Worm (Caenorhabditis elegans) whole organism, L2 larva: ENCODE results near the gene Y54G2A.73.

Experiments used
- C34F6.9 ChIP-seq: fragments of 150-350 bp; optimal IDR thresholded peaks from 2 replicates; lab custom pipeline; 2014; ENCODE audit warnings: missing biosample characterization, missing genetic modification characterization
- F13H6.1 ChIP-seq: sonication (generic microtip); optimal IDR thresholded peaks from 2 replicates; lab custom pipeline; 2016; ENCODE audit warnings: missing genetic modification characterization, missing compliant biosample characterization
- R02D3.7 ChIP-seq: fragments of 150-350 bp; optimal IDR thresholded peaks from 2 replicates; lab custom pipeline; 2014; ENCODE audit warnings: missing biosample characterization, missing genetic modification characterization
- Y55F3AM.14 ChIP-seq: fragments of 200-800 bp; sonication (Bioruptor generic); optimal IDR thresholded peaks from 2 replicates; lab custom pipeline; 2018; ENCODE audit warnings: mild to moderate bottlenecking, missing genetic modification characterization, missing compliant biosample characterization
- ZK546.5 ChIP-seq: sonication (generic microtip); optimal IDR thresholded peaks from 2 replicates; lab custom pipeline; 2017; ENCODE audit warnings: missing biosample characterization, missing genetic modification characterization
- alr-1 ChIP-seq: fragments of 150-350 bp; optimal IDR thresholded peaks from 2 replicates; lab custom pipeline; 2014; ENCODE audit warnings: missing biosample characterization, missing genetic modification characterization
- aly-2 ChIP-seq: fragments of 150-350 bp; optimal IDR thresholded peaks from 2 replicates; lab custom pipeline; 2014; ENCODE audit warnings: missing biosample characterization, missing genetic modification characterization
- ama-1 ChIP-seq: fragments of 150-350 bp; optimal IDR thresholded peaks from 2 replicates; lab custom pipeline; 2018; ENCODE audit warnings: inconsistent platforms
- ceh-82 ChIP-seq: fragments of 150-350 bp; optimal IDR thresholded peaks from 2 replicates; lab custom pipeline; 2014; ENCODE audit warnings: missing biosample characterization, missing genetic modification characterization
- crh-2 ChIP-seq: sonication (generic microtip); optimal IDR thresholded peaks from 2 replicates; lab custom pipeline; 2017; ENCODE audit warnings: missing biosample characterization, missing genetic modification characterization
- egl-27 ChIP-seq: sonication (generic microtip); optimal IDR thresholded peaks from 3 replicates; lab custom pipeline; 2017; ENCODE audit warnings: missing biosample characterization, missing genetic modification reagents, missing genetic modification characterization
- elt-1 ChIP-seq: fragments of 150-350 bp; optimal IDR thresholded peaks from 2 replicates; lab custom pipeline; 2014; ENCODE audit warnings: missing biosample characterization, missing genetic modification characterization
- fos-1 ChIP-seq: fragments of 150-350 bp; optimal IDR thresholded peaks from 2 replicates; lab custom pipeline; 2014; ENCODE audit warnings: missing biosample characterization, missing genetic modification characterization
- lin-11 ChIP-seq: fragments of 150-350 bp; sonication (generic microtip); optimal IDR thresholded peaks from 2 replicates; lab custom pipeline; 2014; ENCODE audit warnings: missing biosample characterization, missing genetic modification characterization, inconsistent platforms, mixed read lengths
- lin-13 ChIP-seq: fragments of 150-350 bp; optimal IDR thresholded peaks from 2 replicates; lab custom pipeline; 2014; ENCODE audit warnings: missing biosample characterization, missing genetic modification reagents, missing genetic modification characterization
- lsy-2 ChIP-seq, 2 experiments: fragments of 150-350 bp in 1 of 2; sonication (generic microtip) in 1 of 2; optimal IDR thresholded peaks; 2 replicates each; lab custom pipeline; 2014 to 2017; ENCODE audit warnings: missing biosample characterization in 2 of 2, missing genetic modification characterization in 2 of 2
- mab-5 ChIP-seq: fragments of 150-350 bp; optimal IDR thresholded peaks from 2 replicates; lab custom pipeline; 2014; ENCODE audit warnings: missing biosample characterization, missing genetic modification characterization
- mbf-1 ChIP-seq: sonication (generic microtip); optimal IDR thresholded peaks from 2 replicates; lab custom pipeline; 2017; ENCODE audit warnings: missing biosample characterization, missing genetic modification characterization
- mdl-1 ChIP-seq, 2 experiments: fragments of 150-350 bp in 1 of 2; sonication (generic microtip) in 1 of 2; optimal IDR thresholded peaks; 2 replicates each; lab custom pipeline; 2017; ENCODE audit warnings: missing biosample characterization in 2 of 2, missing genetic modification characterization in 2 of 2
- nhr-10 ChIP-seq: sonication (generic microtip); optimal IDR thresholded peaks from 2 replicates; lab custom pipeline; 2017; ENCODE audit warnings: missing biosample characterization, missing genetic modification characterization
- nhr-11 ChIP-seq: fragments of 150-350 bp; optimal IDR thresholded peaks from 2 replicates; lab custom pipeline; 2014; ENCODE audit warnings: missing biosample characterization, missing genetic modification characterization
- nhr-12 ChIP-seq: fragments of 150-350 bp; optimal IDR thresholded peaks from 2 replicates; lab custom pipeline; 2014; ENCODE audit warnings: missing biosample characterization, missing genetic modification characterization
- nhr-129 ChIP-seq: fragments of 150-350 bp; optimal IDR thresholded peaks from 2 replicates; lab custom pipeline; 2014; ENCODE audit warnings: missing biosample characterization, missing genetic modification characterization
- nhr-21 ChIP-seq: fragments of 150-350 bp; optimal IDR thresholded peaks from 2 replicates; lab custom pipeline; 2014; ENCODE audit warnings: missing biosample characterization, missing genetic modification characterization
- nhr-237 ChIP-seq: fragments of 150-350 bp; optimal IDR thresholded peaks from 2 replicates; lab custom pipeline; 2014; ENCODE audit warnings: missing biosample characterization, missing genetic modification characterization
- nhr-25 ChIP-seq: fragments of 150-350 bp; sonication (generic microtip); optimal IDR thresholded peaks from 3 replicates; lab custom pipeline; 2014; ENCODE audit warnings: missing biosample characterization, missing genetic modification characterization
- nhr-6 ChIP-seq: fragments of 150-350 bp; optimal IDR thresholded peaks from 2 replicates; lab custom pipeline; 2014; ENCODE audit warnings: missing biosample characterization, missing genetic modification characterization
- peb-1 ChIP-seq: fragments of 150-350 bp; optimal IDR thresholded peaks from 2 replicates; lab custom pipeline; 2014; ENCODE audit warnings: missing biosample characterization, missing genetic modification characterization
- sem-4 ChIP-seq: fragments of 150-350 bp; optimal IDR thresholded peaks from 2 replicates; lab custom pipeline; 2014; ENCODE audit warnings: missing biosample characterization, missing genetic modification reagents, missing genetic modification characterization
- skn-1 ChIP-seq: sonication (generic microtip); optimal IDR thresholded peaks from 2 replicates; lab custom pipeline; 2017; ENCODE audit warnings: missing biosample characterization, missing genetic modification characterization
- sma-3 ChIP-seq: sonication (generic microtip); optimal IDR thresholded peaks from 2 replicates; lab custom pipeline; 2016; ENCODE audit warnings: missing genetic modification reagents, missing genetic modification characterization, missing compliant biosample characterization
- sma-9 ChIP-seq, 2 experiments: fragments of 150-350 bp in 1 of 2; sonication (generic microtip) in 1 of 2; optimal IDR thresholded peaks; 2 replicates each; lab custom pipeline; 2014 to 2016; ENCODE audit warnings: missing genetic modification characterization in 2 of 2, mild to moderate bottlenecking in 1 of 2, missing biosample characterization in 1 of 2, missing compliant biosample characterization in 1 of 2, missing genetic modification reagents in 1 of 2, moderate library complexity in 1 of 2
- snpc-4 ChIP-seq: fragments of 150-350 bp; optimal IDR thresholded peaks from 2 replicates; lab custom pipeline; 2014; ENCODE audit warnings: missing biosample characterization, missing genetic modification characterization
- unc-39 ChIP-seq: fragments of 150-350 bp; optimal IDR thresholded peaks from 2 replicates; lab custom pipeline; 2014; ENCODE audit warnings: missing biosample characterization, missing genetic modification characterization
- unc-55 ChIP-seq: fragments of 150-350 bp; sonication (generic microtip); optimal IDR thresholded peaks from 3 replicates; lab custom pipeline; 2014; ENCODE audit warnings: missing biosample characterization, missing genetic modification reagents, missing genetic modification characterization
- unc-62 ChIP-seq: fragments of 150-350 bp; optimal IDR thresholded peaks from 2 replicates; lab custom pipeline; 2014; ENCODE audit warnings: missing biosample characterization, missing genetic modification reagents, missing genetic modification characterization
- zag-1 ChIP-seq: fragments of 150-350 bp; optimal IDR thresholded peaks from 2 replicates; lab custom pipeline; 2014; ENCODE audit warnings: missing biosample characterization, missing genetic modification characterization
- ztf-1 ChIP-seq: fragments of 200-800 bp; sonication (Bioruptor generic); conservative IDR thresholded peaks from 2 replicates; pipeline ENCODE4 v1.3.6; 2022; ENCODE audit warnings: missing genetic modification characterization, missing compliant biosample characterization
- ztf-11 ChIP-seq: sonication (generic microtip); optimal IDR thresholded peaks from 2 replicates; lab custom pipeline; 2017; ENCODE audit warnings: missing biosample characterization, missing genetic modification characterization
- ztf-4 ChIP-seq: fragments of 150-350 bp; optimal IDR thresholded peaks from 2 replicates; lab custom pipeline; 2014; ENCODE audit warnings: missing biosample characterization, missing genetic modification characterization

The Y54G2A.73 gene

DNA sequence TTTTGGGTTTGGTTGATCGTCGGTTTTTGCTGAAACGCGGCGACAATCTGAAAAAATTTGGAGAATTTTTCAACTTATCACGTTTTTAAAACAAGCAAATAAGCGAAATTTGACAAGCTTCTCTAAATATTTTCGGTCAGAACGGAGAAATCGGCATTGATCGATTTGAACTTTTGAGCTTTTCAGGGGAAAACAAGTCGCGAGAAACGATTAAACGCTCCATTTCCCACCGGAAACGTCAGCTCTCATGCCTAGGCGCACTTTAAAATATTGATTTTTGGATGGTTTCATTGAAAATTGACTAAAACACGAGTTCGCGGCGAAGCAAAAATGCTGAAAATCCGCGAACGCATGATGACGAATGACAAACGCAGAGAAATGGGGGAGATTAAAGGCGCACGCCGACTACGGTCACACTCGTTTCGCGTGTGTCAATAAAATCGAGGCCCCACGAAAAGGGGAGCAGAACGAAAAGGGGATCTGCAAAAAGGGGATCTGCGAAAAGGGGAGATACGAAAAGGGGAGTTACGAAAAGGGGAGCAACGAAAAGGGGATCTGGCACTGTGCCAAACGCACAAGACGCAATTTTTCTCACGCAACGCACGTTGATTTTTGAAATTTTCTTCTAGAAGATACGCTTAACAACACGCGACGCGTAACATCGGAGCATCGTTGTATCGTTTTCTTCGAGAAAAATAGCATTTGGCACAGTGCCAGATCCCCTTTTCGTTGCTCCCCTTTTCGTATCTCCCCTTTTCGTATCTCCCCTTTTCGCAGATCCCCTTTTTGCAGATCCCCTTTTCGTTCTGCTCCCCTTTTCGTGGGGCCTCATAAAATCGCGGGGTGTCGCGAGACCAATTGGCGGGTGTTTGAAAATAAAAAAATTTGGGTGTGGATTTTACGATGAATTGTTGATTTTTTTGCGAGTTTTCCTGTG lies 41.6 kb upstream of the Y54G2A.73 start, which contains the start of gene eel-1 (continued):
- TF ChIP-seq nhr-25 (peak; percentile 90), nhr-6 (peak; percentile 87), egl-27 (tag; lab: Kevin White, UChicago) (peak; percentile 56), ceh-82 (tag; lab: Kevin White, UChicago) (peak; percentile 83), lsy-2 (tag; optimal IDR thresholded peaks at IDR 0.05; lab: Kevin White, UChicago) (peak; percentile 98 to 99), F13H6.1 (tag; lab: Kevin White, UChicago) (peak; percentile 96), crh-2 (tag; lab: Kevin White, UChicago) (peak; percentile 88), C34F6.9 (peak; percentile 80), nhr-12 (tag; lab: Kevin White, UChicago) (peak; percentile 23)

DNA sequence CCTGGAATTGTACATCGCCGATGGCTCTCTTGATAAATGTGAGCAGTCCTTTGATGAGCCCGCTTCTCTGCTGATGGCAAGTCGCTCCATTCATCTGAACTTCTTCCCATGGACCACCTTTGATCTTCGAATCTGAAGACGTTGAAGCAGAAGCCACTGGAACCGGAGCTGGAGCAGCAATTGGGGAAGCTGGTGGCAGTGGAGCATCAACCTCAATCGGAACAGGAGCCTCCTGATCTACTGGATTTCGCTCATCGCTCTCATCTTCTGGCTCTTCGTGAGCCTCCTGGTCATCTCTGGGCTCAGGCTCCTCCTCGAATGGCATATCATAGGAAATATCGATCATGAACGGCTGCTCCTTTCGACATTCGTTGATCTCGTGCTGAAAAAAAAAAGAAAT lies 38.2 kb upstream of the Y54G2A.73 start:
- TF ChIP-seq ama-1 (lab: Kevin White, UChicago) (no peak), peb-1 (tag; lab: Kevin White, UChicago) (no peak), C34F6.9 (no peak), alr-1 (tag; lab: Kevin White, UChicago) (no peak), R02D3.7 (tag; lab: Kevin White, UChicago) (no peak), lin-13 (GFP tag; lab: Kevin White, UChicago) (no peak), ztf-4 (tag; lab: Kevin White, UChicago) (no peak), unc-62 (GFP tag; lab: Kevin White, UChicago) (no peak), elt-1 (tag; lab: Kevin White, UChicago) (no peak), aly-2 (tag; lab: Kevin White, UChicago) (no peak)

DNA sequence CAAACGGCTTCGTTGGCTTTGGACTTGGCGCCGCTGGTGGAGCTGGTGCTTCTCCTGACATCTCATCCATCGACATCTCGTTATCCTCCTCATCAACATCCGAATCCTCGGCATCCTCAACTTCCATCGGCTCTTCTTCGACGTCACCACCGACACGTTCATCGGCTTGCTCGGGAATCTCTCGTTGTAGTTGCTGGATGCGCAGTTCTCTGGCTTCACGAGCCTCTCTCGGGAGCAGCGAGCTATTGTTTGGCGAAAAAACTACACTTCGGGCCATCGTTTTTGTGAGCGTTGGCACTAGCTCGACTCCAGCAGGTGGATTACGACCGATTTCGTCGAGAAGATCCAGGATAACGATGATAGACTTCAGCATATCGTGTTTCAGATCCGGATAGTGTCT lies 37.3 kb upstream of the Y54G2A.73 start:
- no peak for TF ChIP-seq sma-3 (GFP tag; lab: Kevin White, UChicago)
- no peak for TF ChIP-seq sma-9 (GFP tag; optimal IDR thresholded peaks at IDR 0.05; lab: Kevin White, UChicago)
- no peak for TF ChIP-seq sma-9 (tag; optimal IDR thresholded peaks at IDR 0.05; lab: Kevin White, UChicago)
- TF ChIP-seq snpc-4: no peak
- no peak for TF ChIP-seq nhr-129
- TF ChIP-seq egl-27 (tag; lab: Kevin White, UChicago): no peak
- no peak for TF ChIP-seq nhr-6
- no peak for TF ChIP-seq F13H6.1 (tag; lab: Kevin White, UChicago)
- TF ChIP-seq nhr-11 (tag; lab: Kevin White, UChicago): no peak
- TF ChIP-seq unc-62 (GFP tag; lab: Kevin White, UChicago): no peak
- no peak for TF ChIP-seq peb-1 (tag; lab: Kevin White, UChicago)
- TF ChIP-seq zag-1 (tag; lab: Kevin White, UChicago): no peak
- no peak for TF ChIP-seq ceh-82 (tag; lab: Kevin White, UChicago)
- TF ChIP-seq unc-39 (tag; lab: Kevin White, UChicago): no peak
- TF ChIP-seq nhr-21 (tag; lab: Kevin White, UChicago): no peak
- no peak for TF ChIP-seq fos-1 (tag; lab: Kevin White, UChicago)
- no peak for TF ChIP-seq R02D3.7 (tag; lab: Kevin White, UChicago)
- TF ChIP-seq aly-2 (tag; lab: Kevin White, UChicago): no peak
- no peak for TF ChIP-seq lsy-2 (tag; optimal IDR thresholded peaks at IDR 0.05; lab: Kevin White, UChicago)
- TF ChIP-seq, all 48 proteins: peak for 0

DNA sequence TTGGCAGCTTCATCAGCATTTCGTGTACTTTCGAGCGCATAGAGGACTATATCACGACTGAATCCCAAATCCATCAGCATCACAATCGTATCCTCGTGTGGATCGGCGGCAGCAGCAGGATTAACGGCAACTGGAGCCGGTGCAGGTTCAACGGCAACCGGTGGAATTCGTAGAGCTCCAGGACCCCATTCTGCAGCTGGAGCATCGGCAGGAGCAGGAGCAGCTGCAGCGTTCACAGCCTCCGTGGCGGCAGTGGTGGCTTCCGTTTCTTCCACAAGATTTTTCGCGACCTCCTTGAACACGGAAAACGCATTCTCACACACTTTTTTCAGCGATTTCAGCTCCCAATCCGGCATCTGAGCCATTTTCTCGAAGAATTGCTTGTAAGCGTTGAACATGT lies 35.5 kb upstream of the Y54G2A.73 start:
- TF ChIP-seq lin-13 (GFP tag; lab: Kevin White, UChicago): no peak
- TF ChIP-seq Y55F3AM.14: no peak
- no peak for TF ChIP-seq elt-1 (tag; lab: Kevin White, UChicago)
- no peak for TF ChIP-seq nhr-21 (tag; lab: Kevin White, UChicago)
- no peak for TF ChIP-seq crh-2 (tag; lab: Kevin White, UChicago)
- TF ChIP-seq nhr-12 (tag; lab: Kevin White, UChicago): no peak
- TF ChIP-seq ztf-4 (tag; lab: Kevin White, UChicago): no peak
- no peak for TF ChIP-seq sem-4
- no peak for TF ChIP-seq mbf-1 (tag; lab: Kevin White, UChicago)
- no peak for TF ChIP-seq unc-39 (tag; lab: Kevin White, UChicago)
- TF ChIP-seq nhr-11 (tag; lab: Kevin White, UChicago): no peak
- no peak for TF ChIP-seq nhr-10 (tag; lab: Kevin White, UChicago)

- TF ChIP-seq ztf-1 (GFP tag; lab: Robert Waterston, UW): no peak
- TF ChIP-seq egl-27 (tag; lab: Kevin White, UChicago): no peak
- TF ChIP-seq ZK546.5 (tag; lab: Kevin White, UChicago): no peak
- no peak for TF ChIP-seq nhr-25
- no peak for TF ChIP-seq ztf-11 (tag; lab: Kevin White, UChicago)
- no peak for TF ChIP-seq lin-11 (tag; lab: Kevin White, UChicago)
- no peak for TF ChIP-seq nhr-6
- no peak for TF ChIP-seq zag-1 (tag; lab: Kevin White, UChicago)
- TF ChIP-seq unc-55 (GFP tag; lab: Kevin White, UChicago): no peak
- no peak for TF ChIP-seq aly-2 (tag; lab: Kevin White, UChicago)
- no peak for TF ChIP-seq mab-5 (tag; lab: Kevin White, UChicago)
- no peak for TF ChIP-seq mbf-1 (tag; lab: Kevin White, UChicago)
- no peak for TF ChIP-seq sem-4
- TF ChIP-seq nhr-237 (tag; lab: Kevin White, UChicago): no peak
- TF ChIP-seq mdl-1 (tag; optimal IDR thresholded peaks at IDR 0.05; lab: Kevin White, UChicago): no peak
- no peak for TF ChIP-seq skn-1 (tag; lab: Kevin White, UChicago)
Measured at ce11 chrIV:3038740-3039139, 30.0 kb upstream of the Y54G2A.73 start.
